Worm (Caenorhabditis elegans): Measurements from ENCODE around the gene thn-2.

- TF ChIP-seq ama-1 (optimal IDR thresholded peaks at IDR 0.05) (no peak), lsy-2 (tag; optimal IDR thresholded peaks at IDR 0.05) (no peak), ceh-82 (tag; optimal IDR thresholded peaks at IDR 0.05) (no peak), ztf-11 (tag; optimal IDR thresholded peaks at IDR 0.05) (no peak), unc-55 (GFP tag; optimal IDR thresholded peaks at IDR 0.05) (no peak), unc-39 (tag; optimal IDR thresholded peaks at IDR 0.05) (no peak), nhr-6 (tag; optimal IDR thresholded peaks at IDR 0.05) (no peak), unc-62 (GFP tag; optimal IDR thresholded peaks at IDR 0.05) (no peak), lin-13 (GFP tag; optimal IDR thresholded peaks at IDR 0.05) (no peak)
Observed at ce11 chrIV:12427687-12428284, 44.8 kb downstream of the thn-2 start.
